Fruit fly (Drosophila melanogaster): ENCODE results near the gene CG7829.

The CG7829 gene

DNA sequence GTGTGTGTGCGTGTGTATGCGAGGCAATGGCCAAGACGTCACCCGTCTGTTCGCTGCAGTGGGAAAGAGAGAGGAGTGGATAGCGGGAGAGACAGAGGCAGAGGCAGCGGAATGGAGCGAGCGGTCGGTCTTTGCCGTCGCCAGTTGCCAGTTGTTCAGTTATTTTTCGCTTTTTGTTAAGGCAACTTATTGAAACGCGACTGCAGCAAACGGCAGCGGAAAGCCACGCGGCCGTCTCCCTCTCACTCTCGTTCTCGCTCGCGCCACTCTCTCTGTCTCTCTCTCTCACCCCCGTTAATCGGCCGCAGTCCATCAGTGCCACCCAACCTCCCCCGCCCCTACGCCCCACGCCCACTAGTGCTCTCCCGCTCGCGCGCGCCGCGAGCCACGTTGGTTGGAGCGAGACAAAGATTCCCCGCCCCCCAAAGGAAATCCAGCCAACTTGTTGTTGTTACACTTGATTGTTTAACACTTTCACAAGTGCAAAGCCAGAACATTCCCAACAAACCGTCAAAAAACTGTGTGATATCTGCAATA lies 44.7 kb downstream of the CG7829 start (continued):
- TF ChIP-seq CG2202 (tag; optimal IDR thresholded peaks at IDR 0.05) (no peak), Dbx (GFP tag; IDR thresholded peaks at IDR 0.05) (peak; percentile 55; the same call in 1 of the 3 replicates), fd96Cb (tag; optimal IDR thresholded peaks at IDR 0.05) (no peak), gcm2 (GFP tag; optimal IDR thresholded peaks at IDR 0.05) (no peak), Mrtf (GFP tag; IDR thresholded peaks at IDR 0.05) (no peak), danr (GFP tag; IDR thresholded peaks at IDR 0.05) (no peak), wdn (GFP tag; IDR thresholded peaks at IDR 0.05) (0 out of 2 replicates have a peak, but pooled peaks have one; percentile 18), CG1602 (GFP tag; optimal IDR thresholded peaks at IDR 0.05) (no peak), CG9727 (GFP tag; optimal IDR thresholded peaks at IDR 0.05) (no peak), fd102C (GFP tag; optimal IDR thresholded peaks at IDR 0.05) (no peak), bcd (GFP tag; optimal IDR thresholded peaks at IDR 0.05) (no peak), D19B (GFP tag; optimal IDR thresholded peaks at IDR 0.05) (no peak), CG9437 (GFP tag; optimal IDR thresholded peaks at IDR 0.05) (no peak), CG9609 (GFP tag; optimal IDR thresholded peaks at IDR 0.05) (no peak), jigr1 (GFP tag; IDR thresholded peaks at IDR 0.05) (no peak), CG7928 (GFP tag; optimal IDR thresholded peaks at IDR 0.05) (no peak), CG12219 (GFP tag; optimal IDR thresholded peaks at IDR 0.05) (peak; percentile 15), ab (GFP tag; optimal IDR thresholded peaks at IDR 0.05) (no peak), Mes4 (GFP tag; optimal IDR thresholded peaks at IDR 0.05) (no peak), da (GFP tag; optimal IDR thresholded peaks at IDR 0.05) (no peak), Ravus (GFP tag; IDR thresholded peaks at IDR 0.05) (no peak), Scr (GFP tag; IDR thresholded peaks at IDR 0.05; ENCODE audit: partially characterized antibody) (peak; percentile 47), trem (tag; optimal IDR thresholded peaks at IDR 0.05) (no peak), toy (GFP tag; IDR thresholded peaks at IDR 0.05) (no peak), dysf (GFP tag; IDR thresholded peaks at IDR 0.05) (no peak), CG7786 (GFP tag; optimal IDR thresholded peaks at IDR 0.05) (no peak), CG10979 (tag; optimal IDR thresholded peaks at IDR 0.05) (no peak), CG7271 (tag; optimal IDR thresholded peaks at IDR 0.05) (no peak), Pdp1 (GFP tag; optimal IDR thresholded peaks at IDR 0.05) (no peak), gcm (GFP tag; optimal IDR thresholded peaks at IDR 0.05) (no peak), CG17612 (GFP tag; IDR thresholded peaks at IDR 0.05) (no peak), NC2β (GFP tag; optimal IDR thresholded peaks at IDR 0.05) (no peak), CG1233 (GFP tag; optimal IDR thresholded peaks at IDR 0.05) (no peak), ac (GFP tag; optimal IDR thresholded peaks at IDR 0.05) (no peak), Vsx1 (GFP tag; optimal IDR thresholded peaks at IDR 0.05) (no peak), sna (GFP tag; IDR thresholded peaks at IDR 0.05; ENCODE audit: partially characterized antibody) (peak; percentile 47), Hr39 (optimal IDR thresholded peaks at IDR 0.05) (no peak), nerfin-2 (GFP tag; IDR thresholded peaks at IDR 0.05; ENCODE audit: partially characterized antibody) (peak; percentile 41; the same call in 1 of the 2 replicates), nmo (GFP tag; optimal IDR thresholded peaks at IDR 0.05) (no peak), caup (GFP tag; optimal IDR thresholded peaks at IDR 0.05; ENCODE audit: severe bottlenecking) (peak; percentile 18), ato (GFP tag; IDR thresholded peaks at IDR 0.05; ENCODE audit: partially characterized antibody) (no peak), CG18011 (GFP tag; optimal IDR thresholded peaks at IDR 0.05) (no peak), CoRest (tag; optimal IDR thresholded peaks at IDR 0.05) (no peak), CG6765 (GFP tag; optimal IDR thresholded peaks at IDR 0.05) (no peak), CG17361 (GFP tag; IDR thresholded peaks at IDR 0.05) (no peak), Oaz (GFP tag; IDR thresholded peaks at IDR 0.05) (no peak), CG15479 (GFP tag; optimal IDR thresholded peaks at IDR 0.05) (no peak), corto (GFP tag; optimal IDR thresholded peaks at IDR 0.05) (no peak), kay (GFP tag; optimal IDR thresholded peaks at IDR 0.05) (peak; percentile 76), Adf1 (GFP tag; IDR thresholded peaks at IDR 0.05) (peak; percentile 89), usp (GFP tag; optimal IDR thresholded peaks at IDR 0.05) (no peak)

Measured in whole organism, embryonic.